Fruit fly (Drosophila melanogaster): Measurements from ENCODE around the gene CG46280.

Gene CG46280

DNA sequence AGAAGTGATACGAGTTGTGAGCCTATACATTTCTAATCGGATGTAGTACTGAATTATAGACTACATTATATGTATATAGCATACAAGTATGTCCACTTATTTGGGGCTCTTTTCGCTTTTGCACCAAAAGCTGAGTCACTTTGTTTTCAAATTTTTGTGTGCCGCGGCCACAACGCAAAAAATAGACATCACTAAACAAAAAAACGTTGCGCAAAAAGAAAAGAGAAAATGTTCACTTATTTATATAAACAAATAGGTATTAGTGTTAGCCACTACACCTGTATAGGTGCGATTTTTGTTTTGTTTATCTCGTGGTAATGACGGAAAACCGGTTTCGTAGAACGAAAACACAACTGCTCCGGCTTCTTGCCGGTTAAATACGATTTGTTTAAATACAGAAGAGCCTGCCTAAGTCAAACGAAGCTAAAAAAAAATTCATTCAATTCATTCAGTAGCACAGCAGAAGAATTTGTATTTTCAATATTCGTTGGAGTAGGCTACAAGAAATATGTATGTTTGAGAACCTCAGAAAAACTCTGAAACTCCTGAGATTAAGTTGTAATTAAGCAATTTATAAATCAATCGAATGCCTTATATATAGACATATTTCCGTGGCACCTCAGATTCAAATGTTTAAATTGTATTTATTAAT, 47.4 kb downstream of the CG46280 start (continued):
- TF ChIP-seq sd (tag; optimal IDR thresholded peaks at IDR 0.05) (peak; percentile 51), kni (GFP tag; optimal IDR thresholded peaks at IDR 0.05) (peak; percentile 4)

DNA sequence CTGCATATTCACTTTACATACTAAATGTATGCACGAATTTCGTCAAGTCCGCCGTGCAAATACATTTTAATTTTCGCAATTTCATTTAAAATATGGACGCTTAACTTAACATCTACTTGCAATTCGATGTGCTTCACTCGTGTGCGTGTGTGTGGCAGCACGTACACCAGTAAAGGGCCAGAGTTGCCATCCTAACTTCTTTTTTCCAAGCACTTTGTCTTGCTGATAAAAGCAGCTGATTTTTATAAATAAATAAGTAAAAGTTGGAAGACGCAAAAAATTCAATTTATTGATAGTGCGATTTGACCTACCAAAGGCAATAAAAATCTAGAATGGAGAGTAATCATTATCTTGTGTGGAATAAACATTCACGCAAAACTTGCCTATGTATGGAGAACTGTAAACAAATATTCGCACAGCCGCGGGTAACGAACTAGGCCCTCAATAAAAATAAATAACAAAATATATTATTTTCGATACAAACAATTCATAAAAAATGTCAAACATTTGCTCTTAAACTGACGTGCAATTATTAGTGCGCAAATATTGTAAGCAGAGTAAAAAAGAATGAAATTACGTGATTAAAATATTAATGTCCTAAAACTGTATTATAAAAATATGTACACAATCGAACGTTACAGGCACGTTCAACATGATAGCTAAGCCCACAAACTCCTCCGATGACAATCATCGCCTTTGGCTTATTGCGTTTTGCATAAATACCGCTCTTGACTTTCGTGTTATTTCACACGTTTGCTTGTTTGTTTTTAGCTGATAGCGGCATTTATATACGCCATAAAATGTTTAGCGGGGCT, 48.1 kb downstream of the CG46280 start:
- TF ChIP-seq CG8290 (GFP tag; optimal IDR thresholded peaks at IDR 0.05) (no peak), CG8290 (tag; optimal IDR thresholded peaks at IDR 0.05) (peak in 1 of 2 experiments; percentile 60), CrebB (tag; optimal IDR thresholded peaks at IDR 0.05) (peak; percentile 39), CG11093 (GFP tag; IDR thresholded peaks at IDR 0.05) (no peak), CG1024 (GFP tag; IDR thresholded peaks at IDR 0.05) (no peak), toy (GFP tag; IDR thresholded peaks at IDR 0.05) (no peak), CG10366 (GFP tag; IDR thresholded peaks at IDR 0.05) (peak; percentile 67), dm (GFP tag; optimal IDR thresholded peaks at IDR 0.05) (no peak), Gsc (GFP tag; IDR thresholded peaks at IDR 0.05) (no peak), CG10431 (GFP tag; optimal IDR thresholded peaks at IDR 0.05) (no peak), luna (GFP tag; optimal IDR thresholded peaks at IDR 0.05) (no peak), CG8359 (GFP tag; optimal IDR thresholded peaks at IDR 0.05; ENCODE audit: borderline replicate concordance) (no peak), sug (tag; optimal IDR thresholded peaks at IDR 0.05) (peak; percentile 81), Ada2b (GFP tag; IDR thresholded peaks at IDR 0.05) (peak; percentile 59), CG10543 (GFP tag; optimal IDR thresholded peaks at IDR 0.05) (peak; percentile 73), H15 (GFP tag; IDR thresholded peaks at IDR 0.05) (0 out of 3 replicates have a peak, but pooled peaks have one; percentile 30), CG3847 (GFP tag; IDR thresholded peaks at IDR 0.05) (peak; percentile 63), CG7839 (tag; optimal IDR thresholded peaks at IDR 0.05) (peak; percentile 72), CG2199 (GFP tag; IDR thresholded peaks at IDR 0.05) (no peak), CG3065 (GFP tag; optimal IDR thresholded peaks at IDR 0.05) (no peak), Dek (tag; optimal IDR thresholded peaks at IDR 0.05) (peak; percentile 82), zen2 (GFP tag; IDR thresholded peaks at IDR 0.05; ENCODE audit: partially characterized antibody) (no peak), CG18619 (GFP tag; optimal IDR thresholded peaks at IDR 0.05) (peak; percentile 76), Dref (GFP tag; IDR thresholded peaks at IDR 0.05) (no peak), sob (GFP tag; IDR thresholded peaks at IDR 0.05) (peak; percentile 57; the same call in 1 of the 2 replicates), CG4820 (GFP tag; optimal IDR thresholded peaks at IDR 0.05) (peak; percentile 33), zfh2 (GFP tag; optimal IDR thresholded peaks at IDR 0.05) (peak; percentile 60), chm (GFP tag; IDR thresholded peaks at IDR 0.05) (no peak), CG1832 (GFP tag; optimal IDR thresholded peaks at IDR 0.05) (no peak), CG5953 (GFP tag; IDR thresholded peaks at IDR 0.05) (no peak), CG6272 (GFP tag; IDR thresholded peaks at IDR 0.05) (no peak), ken (GFP tag; IDR thresholded peaks at IDR 0.05) (no peak; the same call in 2 of the 3 replicates), CG1602 (GFP tag; optimal IDR thresholded peaks at IDR 0.05) (peak; percentile 44), CG7786 (GFP tag; optimal IDR thresholded peaks at IDR 0.05) (no peak), mam (GFP tag; optimal IDR thresholded peaks at IDR 0.05) (peak; percentile 13), Hey (tag; optimal IDR thresholded peaks at IDR 0.05) (no peak), sens (GFP tag) (peak; percentile 76), amos (GFP tag; IDR thresholded peaks at IDR 0.05; ENCODE audit: partially characterized antibody) (peak; percentile 13; the same call in 1 of the 2 replicates), CG9876 (GFP tag; optimal IDR thresholded peaks at IDR 0.05) (no peak), CG31224 (GFP tag; IDR thresholded peaks at IDR 0.05) (peak; percentile 63), fd3F (GFP tag; optimal IDR thresholded peaks at IDR 0.05) (peak; percentile 69), vnd (GFP tag; IDR thresholded peaks at IDR 0.05; ENCODE audit: partially characterized antibody) (no peak), Asciz (GFP tag; optimal IDR thresholded peaks at IDR 0.05) (peak; percentile 42), grau (tag; optimal IDR thresholded peaks at IDR 0.05) (peak; percentile 81), oc (tag; optimal IDR thresholded peaks at IDR 0.05) (peak; percentile 40)

All from whole organism, embryonic.